Worm (Caenorhabditis elegans) whole organism, L2 larva: Measurements from ENCODE around the gene C52B9.4.

Experiments used
- C34F6.9 ChIP-seq: fragments of 150-350 bp; optimal IDR thresholded peaks from 2 replicates; lab custom pipeline; 2014; ENCODE audit warnings: missing biosample characterization, missing genetic modification characterization
- F13H6.1 ChIP-seq: sonication (generic microtip); optimal IDR thresholded peaks from 2 replicates; lab custom pipeline; 2016; ENCODE audit warnings: missing genetic modification characterization, missing compliant biosample characterization
- R02D3.7 ChIP-seq: fragments of 150-350 bp; optimal IDR thresholded peaks from 2 replicates; lab custom pipeline; 2014; ENCODE audit warnings: missing biosample characterization, missing genetic modification characterization
- Y55F3AM.14 ChIP-seq: fragments of 200-800 bp; sonication (Bioruptor generic); optimal IDR thresholded peaks from 2 replicates; lab custom pipeline; 2018; ENCODE audit warnings: mild to moderate bottlenecking, missing genetic modification characterization, missing compliant biosample characterization
- ZK546.5 ChIP-seq: sonication (generic microtip); optimal IDR thresholded peaks from 2 replicates; lab custom pipeline; 2017; ENCODE audit warnings: missing biosample characterization, missing genetic modification characterization
- alr-1 ChIP-seq: fragments of 150-350 bp; optimal IDR thresholded peaks from 2 replicates; lab custom pipeline; 2014; ENCODE audit warnings: missing biosample characterization, missing genetic modification characterization
- aly-2 ChIP-seq: fragments of 150-350 bp; optimal IDR thresholded peaks from 2 replicates; lab custom pipeline; 2014; ENCODE audit warnings: missing biosample characterization, missing genetic modification characterization
- ceh-82 ChIP-seq: fragments of 150-350 bp; optimal IDR thresholded peaks from 2 replicates; lab custom pipeline; 2014; ENCODE audit warnings: missing biosample characterization, missing genetic modification characterization
- crh-2 ChIP-seq: sonication (generic microtip); optimal IDR thresholded peaks from 2 replicates; lab custom pipeline; 2017; ENCODE audit warnings: missing biosample characterization, missing genetic modification characterization
- dmd-4 ChIP-seq: sonication (generic microtip); optimal IDR thresholded peaks from 2 replicates; lab custom pipeline; 2017; ENCODE audit warnings: missing biosample characterization, missing genetic modification characterization
- egl-27 ChIP-seq: sonication (generic microtip); optimal IDR thresholded peaks from 3 replicates; lab custom pipeline; 2017; ENCODE audit warnings: missing biosample characterization, missing genetic modification reagents, missing genetic modification characterization
- elt-1 ChIP-seq: fragments of 150-350 bp; optimal IDR thresholded peaks from 2 replicates; lab custom pipeline; 2014; ENCODE audit warnings: missing biosample characterization, missing genetic modification characterization
- fos-1 ChIP-seq: fragments of 150-350 bp; optimal IDR thresholded peaks from 2 replicates; lab custom pipeline; 2014; ENCODE audit warnings: missing biosample characterization, missing genetic modification characterization
- lin-11 ChIP-seq: fragments of 150-350 bp; sonication (generic microtip); optimal IDR thresholded peaks from 2 replicates; lab custom pipeline; 2014; ENCODE audit warnings: missing biosample characterization, missing genetic modification characterization, inconsistent platforms, mixed read lengths
- lin-13 ChIP-seq: fragments of 150-350 bp; optimal IDR thresholded peaks from 2 replicates; lab custom pipeline; 2014; ENCODE audit warnings: missing biosample characterization, missing genetic modification reagents, missing genetic modification characterization
- lin-39 ChIP-seq: fragments of 150-350 bp; optimal IDR thresholded peaks from 2 replicates; lab custom pipeline; 2014; ENCODE audit warnings: missing biosample characterization, missing genetic modification reagents, missing genetic modification characterization
- lsy-2 ChIP-seq, 2 experiments: fragments of 150-350 bp in 1 of 2; sonication (generic microtip) in 1 of 2; optimal IDR thresholded peaks; 2 replicates each; lab custom pipeline; 2014 to 2017; ENCODE audit warnings: missing biosample characterization in 2 of 2, missing genetic modification characterization in 2 of 2
- mab-5 ChIP-seq: fragments of 150-350 bp; optimal IDR thresholded peaks from 2 replicates; lab custom pipeline; 2014; ENCODE audit warnings: missing biosample characterization, missing genetic modification characterization
- mbf-1 ChIP-seq: sonication (generic microtip); optimal IDR thresholded peaks from 2 replicates; lab custom pipeline; 2017; ENCODE audit warnings: missing biosample characterization, missing genetic modification characterization
- mdl-1 ChIP-seq, 2 experiments: fragments of 150-350 bp in 1 of 2; sonication (generic microtip) in 1 of 2; optimal IDR thresholded peaks; 2 replicates each; lab custom pipeline; 2017; ENCODE audit warnings: missing biosample characterization in 2 of 2, missing genetic modification characterization in 2 of 2
- nhr-10 ChIP-seq: sonication (generic microtip); optimal IDR thresholded peaks from 2 replicates; lab custom pipeline; 2017; ENCODE audit warnings: missing biosample characterization, missing genetic modification characterization
- nhr-12 ChIP-seq: fragments of 150-350 bp; optimal IDR thresholded peaks from 2 replicates; lab custom pipeline; 2014; ENCODE audit warnings: missing biosample characterization, missing genetic modification characterization
- nhr-129 ChIP-seq: fragments of 150-350 bp; optimal IDR thresholded peaks from 2 replicates; lab custom pipeline; 2014; ENCODE audit warnings: missing biosample characterization, missing genetic modification characterization
- nhr-21 ChIP-seq: fragments of 150-350 bp; optimal IDR thresholded peaks from 2 replicates; lab custom pipeline; 2014; ENCODE audit warnings: missing biosample characterization, missing genetic modification characterization
- nhr-23 ChIP-seq: fragments of 150-350 bp; optimal IDR thresholded peaks from 2 replicates; lab custom pipeline; 2014; ENCODE audit warnings: missing biosample characterization, missing genetic modification reagents, missing genetic modification characterization
- nhr-237 ChIP-seq: fragments of 150-350 bp; optimal IDR thresholded peaks from 2 replicates; lab custom pipeline; 2014; ENCODE audit warnings: missing biosample characterization, missing genetic modification characterization
- nhr-6 ChIP-seq: fragments of 150-350 bp; optimal IDR thresholded peaks from 2 replicates; lab custom pipeline; 2014; ENCODE audit warnings: missing biosample characterization, missing genetic modification characterization
- nhr-77 ChIP-seq: fragments of 150-350 bp; optimal IDR thresholded peaks from 2 replicates; lab custom pipeline; 2014; ENCODE audit warnings: missing biosample characterization, missing genetic modification characterization
- peb-1 ChIP-seq: fragments of 150-350 bp; optimal IDR thresholded peaks from 2 replicates; lab custom pipeline; 2014; ENCODE audit warnings: missing biosample characterization, missing genetic modification characterization
- sem-4 ChIP-seq: fragments of 150-350 bp; optimal IDR thresholded peaks from 2 replicates; lab custom pipeline; 2014; ENCODE audit warnings: missing biosample characterization, missing genetic modification reagents, missing genetic modification characterization
- skn-1 ChIP-seq: sonication (generic microtip); optimal IDR thresholded peaks from 2 replicates; lab custom pipeline; 2017; ENCODE audit warnings: missing biosample characterization, missing genetic modification characterization
- sma-3 ChIP-seq: sonication (generic microtip); optimal IDR thresholded peaks from 2 replicates; lab custom pipeline; 2016; ENCODE audit warnings: missing genetic modification reagents, missing genetic modification characterization, missing compliant biosample characterization
- sma-9 ChIP-seq, 2 experiments: fragments of 150-350 bp in 1 of 2; sonication (generic microtip) in 1 of 2; optimal IDR thresholded peaks; 2 replicates each; lab custom pipeline; 2014 to 2016; ENCODE audit warnings: missing genetic modification characterization in 2 of 2, mild to moderate bottlenecking in 1 of 2, missing biosample characterization in 1 of 2, missing compliant biosample characterization in 1 of 2, missing genetic modification reagents in 1 of 2, moderate library complexity in 1 of 2
- unc-39 ChIP-seq: fragments of 150-350 bp; optimal IDR thresholded peaks from 2 replicates; lab custom pipeline; 2014; ENCODE audit warnings: missing biosample characterization, missing genetic modification characterization
- unc-55 ChIP-seq: fragments of 150-350 bp; sonication (generic microtip); optimal IDR thresholded peaks from 3 replicates; lab custom pipeline; 2014; ENCODE audit warnings: missing biosample characterization, missing genetic modification reagents, missing genetic modification characterization
- unc-62 ChIP-seq: fragments of 150-350 bp; optimal IDR thresholded peaks from 2 replicates; lab custom pipeline; 2014; ENCODE audit warnings: missing biosample characterization, missing genetic modification reagents, missing genetic modification characterization
- zag-1 ChIP-seq: fragments of 150-350 bp; optimal IDR thresholded peaks from 2 replicates; lab custom pipeline; 2014; ENCODE audit warnings: missing biosample characterization, missing genetic modification characterization
- ztf-1 ChIP-seq: fragments of 200-800 bp; sonication (Bioruptor generic); conservative IDR thresholded peaks from 2 replicates; pipeline ENCODE4 v1.3.6; 2022; ENCODE audit warnings: missing genetic modification characterization, missing compliant biosample characterization
- ztf-4 ChIP-seq: fragments of 150-350 bp; optimal IDR thresholded peaks from 2 replicates; lab custom pipeline; 2014; ENCODE audit warnings: missing biosample characterization, missing genetic modification characterization

Gene C52B9.4

DNA sequence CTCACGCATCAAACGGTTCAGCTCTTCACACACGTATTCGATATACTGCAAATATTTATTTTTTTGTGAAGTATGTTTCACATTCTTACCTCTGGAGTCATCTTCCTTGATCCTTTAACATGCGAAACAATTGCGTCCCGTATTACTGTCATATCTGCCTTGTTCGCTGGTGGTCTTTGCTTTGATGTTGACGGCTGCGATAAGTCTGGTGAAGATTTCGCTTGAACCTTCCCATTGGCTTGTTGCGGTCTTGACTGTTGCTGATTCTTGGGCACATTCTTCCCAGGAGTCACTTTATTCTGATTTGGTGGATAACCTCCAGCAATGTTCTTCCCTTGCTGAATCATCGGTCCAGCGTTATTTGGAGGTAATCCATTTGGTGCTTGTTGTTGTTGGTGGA lies 42.7 kb downstream of the C52B9.4 start:
- TF ChIP-seq nhr-10 (tag; lab: Kevin White, UChicago) (no peak), nhr-21 (tag; lab: Kevin White, UChicago) (no peak), nhr-6 (no peak), nhr-129 (no peak), nhr-77 (tag; lab: Kevin White, UChicago) (no peak), peb-1 (no peak), ztf-4 (no peak), C34F6.9 (tag; lab: Kevin White, UChicago) (no peak), mab-5 (tag; lab: Kevin White, UChicago) (no peak), mdl-1 (tag; optimal IDR thresholded peaks at IDR 0.05; lab: Kevin White, UChicago) (no peak), unc-39 (tag; lab: Kevin White, UChicago) (no peak), skn-1 (tag; lab: Kevin White, UChicago) (no peak), egl-27 (tag; lab: Kevin White, UChicago) (no peak), crh-2 (tag; lab: Kevin White, UChicago) (no peak), zag-1 (tag; lab: Kevin White, UChicago) (no peak), nhr-237 (tag; lab: Kevin White, UChicago) (no peak), R02D3.7 (no peak), elt-1 (tag; lab: Kevin White, UChicago) (no peak), dmd-4 (no peak)

ce11 chrX:4306861-4307260 lies 46.4 kb downstream of the C52B9.4 start, which contains the start of gene pqn-15:
pqn-15 (minus strand) TSS chrX:4306961.
- no peak for TF ChIP-seq nhr-12 (tag; lab: Kevin White, UChicago)
- TF ChIP-seq aly-2, result no peak

DNA sequence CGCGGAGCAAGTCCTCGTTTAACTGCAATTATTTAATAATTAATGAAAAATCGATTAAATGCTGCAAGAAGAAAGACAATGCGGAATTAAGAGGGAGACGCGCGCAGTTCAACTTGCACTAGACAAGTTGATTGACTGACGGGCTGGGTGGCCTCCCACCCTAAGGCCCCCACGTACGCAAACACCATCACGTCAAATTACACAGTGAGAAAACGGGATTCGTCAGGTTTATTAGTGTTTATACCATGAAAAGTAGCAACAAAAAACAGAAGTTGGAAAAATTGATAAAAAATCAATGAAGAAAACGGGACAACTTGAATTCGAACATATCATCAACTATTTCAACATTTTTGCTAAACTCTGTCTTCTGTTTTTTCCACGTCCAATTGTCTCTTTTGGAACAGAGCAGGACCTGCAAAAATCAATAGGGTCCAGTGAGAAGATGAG lies 47.1 kb downstream of the C52B9.4 start:
- TF ChIP-seq sma-3 (GFP tag; lab: Kevin White, UChicago) (no peak), sem-4 (no peak), lin-11 (tag; lab: Kevin White, UChicago) (no peak), nhr-129 (peak; percentile 4), mdl-1 (tag; optimal IDR thresholded peaks at IDR 0.05; lab: Kevin White, UChicago) (no peak), lin-39 (tag; lab: Kevin White, UChicago) (no peak), peb-1 (no peak), C34F6.9 (tag; lab: Kevin White, UChicago) (peak; percentile 51), nhr-10 (tag; lab: Kevin White, UChicago) (no peak), sma-9 (GFP tag; optimal IDR thresholded peaks at IDR 0.05; lab: Kevin White, UChicago) (peak; percentile 37), sma-9 (tag; optimal IDR thresholded peaks at IDR 0.05; lab: Kevin White, UChicago) (no peak), lin-13 (GFP tag; lab: Kevin White, UChicago) (peak; percentile 8), Y55F3AM.14 (no peak), fos-1 (tag; lab: Kevin White, UChicago) (peak; percentile 15), unc-55 (peak; percentile 51), R02D3.7 (no peak), crh-2 (tag; lab: Kevin White, UChicago) (peak; percentile 38), zag-1 (tag; lab: Kevin White, UChicago) (no peak), F13H6.1 (peak; percentile 39), mbf-1 (no peak), ztf-1 (GFP tag; lab: Robert Waterston, UW) (no peak)

DNA sequence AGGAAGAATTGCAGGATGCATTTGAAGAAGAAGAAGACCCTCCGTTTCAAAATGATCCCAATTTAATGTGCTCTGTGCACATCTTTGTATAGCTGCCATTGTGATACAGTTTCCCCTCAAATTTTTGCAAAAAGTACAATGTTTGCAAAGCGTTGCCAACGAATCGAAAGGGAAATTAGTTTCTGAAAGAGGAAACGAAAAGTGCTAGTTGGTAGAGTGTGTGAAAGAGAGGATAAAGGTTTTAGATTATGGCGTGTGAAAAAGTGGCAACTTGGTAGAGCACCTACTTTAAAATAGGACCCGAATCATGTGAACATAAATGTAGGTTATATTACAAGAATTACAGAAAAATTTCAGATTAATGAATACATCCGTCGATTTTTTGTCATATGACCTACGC lies 51.2 kb downstream of the C52B9.4 start, which contains the start of gene C52B9.8:
TSS of gene C52B9.8 (minus strand) at position 101 of the 400 bp plus-strand sequence.
- TF ChIP-seq nhr-12 (tag; lab: Kevin White, UChicago) (no peak), ceh-82 (no peak), Y55F3AM.14 (no peak), unc-39 (tag; lab: Kevin White, UChicago) (no peak), unc-62 (GFP tag; lab: Kevin White, UChicago) (no peak), nhr-23 (tag; lab: Kevin White, UChicago) (no peak), alr-1 (tag; lab: Kevin White, UChicago) (no peak), sma-3 (GFP tag; lab: Kevin White, UChicago) (no peak), ZK546.5 (tag; lab: Kevin White, UChicago) (no peak), nhr-6 (no peak), lsy-2 (tag; optimal IDR thresholded peaks at IDR 0.05; lab: Kevin White, UChicago) (no peak), lin-11 (tag; lab: Kevin White, UChicago) (no peak)
